Worm (Caenorhabditis elegans): ENCODE results near the gene sams-1.

The sams-1 gene

DNA sequence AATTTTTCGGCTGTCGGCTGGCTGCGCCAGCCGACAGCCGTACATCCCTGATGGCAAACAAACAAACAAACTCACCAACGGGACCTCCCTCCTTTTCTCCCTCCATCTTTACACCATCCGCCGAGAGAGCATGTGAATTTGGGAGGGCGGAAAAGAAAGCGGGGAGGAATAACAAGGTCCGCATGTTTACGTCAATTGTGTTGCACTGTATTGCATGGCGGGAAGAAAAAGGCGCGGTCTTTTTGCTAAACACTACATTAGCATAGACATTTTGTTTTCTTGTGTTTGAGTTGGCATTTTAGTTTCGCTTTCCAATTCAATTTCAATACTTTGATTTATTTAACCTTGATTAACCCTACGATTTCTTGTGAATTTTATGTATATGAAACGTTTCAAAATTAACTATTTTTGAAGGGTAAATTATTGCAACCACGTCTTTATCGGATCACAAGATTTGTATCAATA is 22.2 kb downstream of the sams-1 start, which contains the start of gene C49F5.6:
Gene C49F5.6 (plus strand): TSS at position 415 of the 465 bp plus-strand sequence.
- TF ChIP-seq aly-2 (tag; optimal IDR thresholded peaks at IDR 0.05) (no peak), dpl-1 (GFP tag; optimal IDR thresholded peaks at IDR 0.05) (peak in 1 of 3 experiments; percentile 41), nhr-19 (GFP tag; conservative IDR thresholded peaks at IDR 0.05) (no peak), mef-2 (tag; optimal IDR thresholded peaks at IDR 0.05) (no peak), ceh-88 (GFP tag; IDR thresholded peaks at IDR 0.05) (no peak), zip-4 (GFP tag; optimal IDR thresholded peaks at IDR 0.05) (no peak), nhr-28 (tag; optimal IDR thresholded peaks at IDR 0.05) (no peak), mdl-1 (tag; optimal IDR thresholded peaks at IDR 0.05) (no peak), skn-1 (tag; optimal IDR thresholded peaks at IDR 0.05) (no peak), snu-23 (GFP tag; optimal IDR thresholded peaks at IDR 0.05) (no peak), efl-1 (optimal IDR thresholded peaks at IDR 0.05) (peak; percentile 37 to 56), efl-1 (GFP tag; optimal IDR thresholded peaks at IDR 0.05 in 1 of 2) (peak; percentile 28 to 33), rnt-1 (tag; optimal IDR thresholded peaks at IDR 0.05) (peak; percentile 15), dsc-1 (tag; optimal IDR thresholded peaks at IDR 0.05) (peak; percentile 47)

DNA sequence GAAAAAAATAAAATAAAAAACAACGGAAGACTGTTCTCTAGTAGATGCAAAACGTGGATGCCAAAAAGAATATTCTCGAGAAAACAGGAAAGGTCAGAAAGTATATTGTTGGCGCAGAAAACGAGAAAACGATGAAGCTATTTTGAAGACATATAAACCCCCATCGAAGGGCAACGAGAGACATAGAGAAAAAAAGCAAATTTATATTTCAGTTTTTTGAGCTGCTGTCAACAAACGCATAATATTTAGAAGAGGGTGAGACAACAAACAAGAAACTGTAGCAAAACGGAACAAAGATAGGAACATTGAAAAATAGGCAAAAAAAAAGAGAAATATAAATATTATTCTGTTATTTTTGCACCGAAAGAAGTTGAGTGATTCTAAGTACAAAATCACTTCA is 26.5 kb downstream of the sams-1 start:
- TF ChIP-seq nhr-20 (tag; optimal IDR thresholded peaks at IDR 0.05) (no peak), lin-39 (tag; optimal IDR thresholded peaks at IDR 0.05) (no peak), ceh-88 (GFP tag; IDR thresholded peaks at IDR 0.05) (no peak), C16A3.4 (tag; optimal IDR thresholded peaks at IDR 0.05) (no peak), mab-9 (GFP tag; IDR thresholded peaks at IDR 0.05) (no peak), hlh-4 (tag; optimal IDR thresholded peaks at IDR 0.05) (no peak), ceh-63 (GFP tag; optimal IDR thresholded peaks at IDR 0.05) (no peak), unc-62 (GFP tag; optimal IDR thresholded peaks at IDR 0.05) (no peak), Y116A8C.19 (tag; optimal IDR thresholded peaks at IDR 0.05; ENCODE audit: borderline replicate concordance) (no peak), nhr-77 (tag; optimal IDR thresholded peaks at IDR 0.05) (no peak), hlh-17 (GFP tag; optimal IDR thresholded peaks at IDR 0.05; ENCODE audit: borderline replicate concordance) (no peak), nhr-28 (tag; optimal IDR thresholded peaks at IDR 0.05) (no peak)

DNA sequence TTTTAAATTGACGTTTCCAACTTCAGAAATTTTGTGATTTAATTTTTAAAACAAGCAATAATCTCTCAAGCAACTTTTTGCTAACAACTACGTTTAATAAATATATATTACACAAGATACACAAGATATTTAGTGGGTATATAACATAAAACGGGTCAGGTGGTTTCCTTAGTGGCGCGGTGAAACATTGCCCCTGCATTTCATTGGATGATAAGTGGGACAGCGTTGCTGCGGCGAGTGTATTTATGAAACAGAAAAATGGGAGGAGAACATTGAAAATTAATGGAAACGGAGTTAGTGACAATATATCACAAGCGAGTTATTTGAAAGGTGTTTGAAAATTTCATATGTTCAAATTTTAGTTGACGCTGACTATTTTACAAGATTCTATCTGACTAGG is 27.0 kb downstream of the sams-1 start:
- no peak for TF ChIP-seq unc-62 (GFP tag; optimal IDR thresholded peaks at IDR 0.05)
- TF ChIP-seq rnt-1 (tag; optimal IDR thresholded peaks at IDR 0.05), result no peak
- TF ChIP-seq efl-1 (optimal IDR thresholded peaks at IDR 0.05), result no peak
- TF ChIP-seq efl-1 (GFP tag; optimal IDR thresholded peaks at IDR 0.05 in 1 of 2), result peak in 1 of 2 experiments; percentile 38
- no peak for TF ChIP-seq ceh-88 (GFP tag; IDR thresholded peaks at IDR 0.05)
- no peak for TF ChIP-seq ces-1 (GFP tag; optimal IDR thresholded peaks at IDR 0.05)
- no peak for TF ChIP-seq grh-1 (GFP tag; IDR thresholded peaks at IDR 0.05)
- TF ChIP-seq unc-130 (tag; optimal IDR thresholded peaks at IDR 0.05), result no peak
- TF ChIP-seq fos-1 (tag; optimal IDR thresholded peaks at IDR 0.05), result no peak
- TF ChIP-seq unc-98 (GFP tag; IDR thresholded peaks at IDR 0.05), result no peak
- no peak for TF ChIP-seq nhr-85 (tag)
- no peak for TF ChIP-seq isw-1 (GFP tag; IDR thresholded peaks at IDR 0.05)
- TF ChIP-seq nhr-76 (tag; optimal IDR thresholded peaks at IDR 0.05), result no peak
- no peak for TF ChIP-seq F16B12.6 (tag; optimal IDR thresholded peaks at IDR 0.05)
- TF ChIP-seq C04F5.9 (tag; optimal IDR thresholded peaks at IDR 0.05), result no peak
- TF ChIP-seq blmp-1 (tag; optimal IDR thresholded peaks at IDR 0.05), result peak; percentile 45
- TF ChIP-seq elt-3 (tag; optimal IDR thresholded peaks at IDR 0.05), result peak in 1 of 6 experiments; percentile 38
- TF ChIP-seq lsy-2 (tag; optimal IDR thresholded peaks at IDR 0.05), result no peak
- TF ChIP-seq lin-13 (GFP tag; optimal IDR thresholded peaks at IDR 0.05), result no peak
- no peak for TF ChIP-seq ztf-4 (tag; optimal IDR thresholded peaks at IDR 0.05)

ce11 chrX:11993327-11993726 is 27.6 kb downstream of the sams-1 start:
- peak; percentile 31 for TF ChIP-seq nhr-90 (tag; optimal IDR thresholded peaks at IDR 0.05; ENCODE audit: poor library complexity)
- peak in 1 of 2 experiments; percentile 4 for TF ChIP-seq lin-35 (GFP tag; optimal IDR thresholded peaks at IDR 0.05)
- no peak for TF ChIP-seq fkh-8 (tag; optimal IDR thresholded peaks at IDR 0.05)
- no peak for TF ChIP-seq zip-4 (GFP tag; optimal IDR thresholded peaks at IDR 0.05)

All from whole organism, L1 larva.